Worm (Caenorhabditis elegans) whole organism, early embryonic: Measurements from ENCODE around the gene figl-1.

ENCODE experiments used
- B0310.2 ChIP-seq: sonication (generic microtip); optimal IDR thresholded peaks from 2 replicates; lab custom pipeline; 2016; ENCODE audit warnings: mild to moderate bottlenecking, missing genetic modification characterization, missing compliant biosample characterization
- ama-1 ChIP-seq: fragments of 150-350 bp; optimal IDR thresholded peaks from 2 replicates; lab custom pipeline; 2014
- ceh-13 ChIP-seq: fragments of 200-800 bp; sonication (Bioruptor generic); optimal IDR thresholded peaks from 2 replicates; lab custom pipeline; 2018; ENCODE audit warnings: mild to moderate bottlenecking, missing genetic modification characterization, missing compliant biosample characterization
- ceh-36 ChIP-seq: sonication (generic microtip); optimal IDR thresholded peaks from 2 replicates; lab custom pipeline; 2016; ENCODE audit warnings: missing genetic modification characterization, inconsistent platforms, missing compliant biosample characterization
- flt-1 ChIP-seq: fragments of 200-800 bp; sonication (Bioruptor generic); IDR thresholded peaks from 2 replicates; pipeline ENCODE4 v1.3.6; 2022; ENCODE audit warnings: missing genetic modification characterization, missing compliant biosample characterization
- hmbx-1 ChIP-seq: sonication (generic microtip); optimal IDR thresholded peaks from 2 replicates; lab custom pipeline; 2016; ENCODE audit warnings: mild to moderate bottlenecking, missing genetic modification characterization, missing compliant biosample characterization
- pes-1 ChIP-seq: fragments of 200-800 bp; sonication (Bioruptor generic); IDR thresholded peaks from 2 replicates; pipeline ENCODE4 v1.3.6; 2022; ENCODE audit warnings: missing genetic modification reagents, missing genetic modification characterization, missing compliant biosample characterization
- scrt-1 ChIP-seq: fragments of 200-800 bp; sonication (Bioruptor generic); IDR thresholded peaks from 2 replicates; pipeline ENCODE4 v1.3.6; 2022; ENCODE audit warnings: missing genetic modification characterization, missing compliant biosample characterization
- tbx-11 ChIP-seq: fragments of 200-800 bp; sonication (Bioruptor generic); IDR thresholded peaks from 2 replicates; pipeline ENCODE4 v1.3.6; 2022; ENCODE audit warnings: missing genetic modification characterization, missing compliant biosample characterization
- tbx-37 ChIP-seq: fragments of 200-800 bp; sonication (Bioruptor generic); conservative IDR thresholded peaks from 2 replicates; pipeline ENCODE4 v1.3.6; 2022; ENCODE audit warnings: missing genetic modification reagents, missing genetic modification characterization, missing compliant biosample characterization

DNA sequence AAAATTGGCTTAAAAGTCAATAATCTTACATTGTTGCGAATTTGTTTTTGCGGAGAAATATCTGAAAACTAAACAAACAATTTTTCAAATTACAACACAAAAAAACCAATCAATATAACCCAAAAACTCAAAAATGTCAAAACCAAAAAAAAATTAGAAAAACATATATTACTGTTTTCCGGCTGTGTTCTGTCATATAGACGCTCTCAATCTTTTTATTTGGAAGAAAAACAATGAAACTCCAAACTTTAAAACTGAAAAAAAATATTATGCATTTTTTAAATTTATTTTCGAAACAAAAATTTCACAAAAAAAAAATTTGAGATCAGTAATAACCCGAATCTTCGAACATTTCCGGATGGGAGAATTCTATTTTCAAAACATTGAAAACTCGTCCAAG lies 23.1 kb downstream of the figl-1 start, which contains the start of gene R02D1.2:
- TF ChIP-seq ceh-13 = no peak
- no peak for TF ChIP-seq tbx-11 (GFP tag; lab: Robert Waterston, UW)
- TF ChIP-seq ama-1 (lab: Kevin White, UChicago) = no peak
- no peak for TF ChIP-seq flt-1 (GFP tag; lab: Robert Waterston, UW)
- TF ChIP-seq scrt-1 (GFP tag; lab: Robert Waterston, UW) = no peak
- no peak for TF ChIP-seq pes-1
- no peak for TF ChIP-seq hmbx-1
- no peak for TF ChIP-seq B0310.2 (tag; lab: Kevin White, UChicago)
- TF ChIP-seq tbx-37 (GFP tag; lab: Robert Waterston, UW) = no peak
- no peak for TF ChIP-seq ceh-36
